Fruit fly (Drosophila melanogaster): ENCODE data around the gene Sec61gamma.

Sec61gamma gene

dm6 chrX:19683040-19683875, 40.1 kb downstream of the Sec61gamma start, which contains the start of the genes dome and Ubqn (continued):
- peak; percentile 90 for TF ChIP-seq CG13287 (GFP tag; IDR thresholded peaks at IDR 0.05; ENCODE audit: partially characterized antibody)
- peak; percentile 96 for TF ChIP-seq HLH4C (GFP tag; IDR thresholded peaks at IDR 0.05; ENCODE audit: partially characterized antibody)
- TF ChIP-seq fu2 (GFP tag; optimal IDR thresholded peaks at IDR 0.05): no peak
- peak; percentile 49 for TF ChIP-seq Dp (GFP tag; optimal IDR thresholded peaks at IDR 0.05)
- peak; percentile 93 for TF ChIP-seq inv (GFP tag; IDR thresholded peaks at IDR 0.05; ENCODE audit: partially characterized antibody)
- TF ChIP-seq odd (GFP tag; optimal IDR thresholded peaks at IDR 0.05): peak; percentile 11
- no peak for TF ChIP-seq en (GFP tag; optimal IDR thresholded peaks at IDR 0.05)
- TF ChIP-seq CG17186 (GFP tag; optimal IDR thresholded peaks at IDR 0.05): peak; percentile 83
- peak; percentile 93 for TF ChIP-seq Sry-δ (GFP tag; optimal IDR thresholded peaks at IDR 0.05)
- no peak for TF ChIP-seq Atf3 (GFP tag; optimal IDR thresholded peaks at IDR 0.05)
- TF ChIP-seq MBD-R2 (GFP tag; IDR thresholded peaks at IDR 0.05): peak; percentile 24; the same call in 1 of the 2 replicates
- peak; percentile 82 for TF ChIP-seq Doc3 (GFP tag; IDR thresholded peaks at IDR 0.05; ENCODE audit: partially characterized antibody)
- peak; percentile 82 for TF ChIP-seq Neu2 (GFP tag; optimal IDR thresholded peaks at IDR 0.05; ENCODE audit: borderline replicate concordance)
- peak; percentile 48 for TF ChIP-seq Fer1 (GFP tag; optimal IDR thresholded peaks at IDR 0.05)
- peak; percentile 98 for TF ChIP-seq CG9797 (GFP tag; optimal IDR thresholded peaks at IDR 0.05)
- peak; percentile 34 for TF ChIP-seq CG4820 (GFP tag; optimal IDR thresholded peaks at IDR 0.05)
- TF ChIP-seq D (optimal IDR thresholded peaks at IDR 0.05): peak; percentile 45
- no peak for TF ChIP-seq D (GFP tag; optimal IDR thresholded peaks at IDR 0.05)
- peak; percentile 72 for TF ChIP-seq stwl (tag; optimal IDR thresholded peaks at IDR 0.05)

- peak; percentile 86 for TF ChIP-seq grau (tag; optimal IDR thresholded peaks at IDR 0.05)
- TF ChIP-seq ara (GFP tag; IDR thresholded peaks at IDR 0.05): 0 out of 2 replicates have a peak, but pooled peaks have one; percentile 37
- TF ChIP-seq Optix (GFP tag; IDR thresholded peaks at IDR 0.05): 0 out of 3 replicates have a peak, but pooled peaks have one; percentile 27
- no peak for TF ChIP-seq trem (tag; optimal IDR thresholded peaks at IDR 0.05)
- TF ChIP-seq Camta (GFP tag; optimal IDR thresholded peaks at IDR 0.05): no peak
- peak; percentile 23; the same call in 1 of the 3 replicates for TF ChIP-seq row (GFP tag; IDR thresholded peaks at IDR 0.05)
- no peak for TF ChIP-seq pho (GFP tag; optimal IDR thresholded peaks at IDR 0.05)
- peak; percentile 24; the same call in 1 of the 2 replicates for TF ChIP-seq ranshi (GFP tag; IDR thresholded peaks at IDR 0.05)
- peak; percentile 75 for TF ChIP-seq crol (GFP tag; IDR thresholded peaks at IDR 0.05)
- no peak for TF ChIP-seq pum (GFP tag; optimal IDR thresholded peaks at IDR 0.05)
- TF ChIP-seq usp (GFP tag; optimal IDR thresholded peaks at IDR 0.05): no peak
These were observed 40.9 kb downstream of the Sec61gamma start for dm6 chrX:19684048-19684447.

DNA sequence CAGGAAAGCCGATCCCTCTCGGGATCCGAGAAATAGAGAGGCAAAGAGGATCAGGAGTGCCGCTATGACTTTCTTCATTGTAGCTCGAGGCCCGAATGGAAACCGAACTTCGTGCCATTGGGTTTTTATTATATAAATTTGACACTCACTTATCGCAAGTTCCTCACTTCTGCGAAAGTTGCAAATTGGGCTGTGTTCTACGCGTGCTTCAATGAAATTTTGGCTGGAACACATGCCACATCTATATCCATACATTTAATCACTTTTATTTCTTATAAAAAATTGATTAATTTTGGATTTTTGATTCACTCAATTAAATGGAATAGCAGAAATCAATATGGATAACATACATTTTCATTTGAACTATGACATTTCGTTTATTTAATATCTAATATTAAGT, 45.7 kb downstream of the Sec61gamma start, which contains the start of gene CG14227:
TSS of gene CG14227 (minus strand) at position 101 of the 400 bp plus-strand sequence.
- TF ChIP-seq Ets65A (GFP tag) (peak; percentile 83), sug (tag; optimal IDR thresholded peaks at IDR 0.05) (no peak)

- TF ChIP-seq Dll (GFP tag; IDR thresholded peaks at IDR 0.05; ENCODE audit: partially characterized antibody): 0 out of 4 replicates have a peak, but pooled peaks have one; percentile 19
- no peak for TF ChIP-seq chinmo (GFP tag; IDR thresholded peaks at IDR 0.05; ENCODE audit: partially characterized antibody)
- TF ChIP-seq Trl (optimal IDR thresholded peaks at IDR 0.05): peak; percentile 61 to 66
- TF ChIP-seq Trl (GFP tag; optimal IDR thresholded peaks at IDR 0.05): no peak
These were observed 46.9 kb downstream of the Sec61gamma start for dm6 chrX:19690050-19690449.

All from whole organism, embryonic.